Worm (Caenorhabditis elegans): ENCODE data around the gene srsx-18.

srsx-18 gene

DNA sequence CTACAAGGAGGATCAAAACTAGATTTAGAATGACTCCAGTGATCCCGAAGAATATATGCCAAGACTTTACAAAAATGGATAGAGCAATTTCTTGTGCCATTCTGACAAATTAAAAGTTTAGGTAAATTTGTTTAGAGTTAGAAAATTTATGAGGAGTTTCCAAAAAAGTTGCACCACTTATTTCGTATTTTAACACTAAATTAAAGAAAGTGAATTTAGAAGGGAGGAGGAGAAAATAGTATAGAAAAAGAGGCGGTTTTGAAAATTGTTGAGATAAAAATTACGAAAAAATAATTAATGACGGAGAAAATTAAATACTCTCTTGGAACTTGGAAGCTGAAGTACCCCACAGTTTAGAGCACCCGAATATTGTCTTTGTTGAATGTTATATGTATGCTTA is 16.1 kb upstream of the srsx-18 start, which contains the start of gene srd-15:
TSS of gene srd-15 (minus strand) at position 101 of the 400 bp plus-strand sequence.
- TF ChIP-seq nhr-12 (tag; optimal IDR thresholded peaks at IDR 0.05) (no peak), drap-1 (GFP tag; optimal IDR thresholded peaks at IDR 0.05) (no peak), lin-32 (GFP tag; optimal IDR thresholded peaks at IDR 0.05) (no peak), nhr-76 (tag; optimal IDR thresholded peaks at IDR 0.05) (no peak), nhr-28 (tag; optimal IDR thresholded peaks at IDR 0.05) (no peak), ces-1 (GFP tag; optimal IDR thresholded peaks at IDR 0.05) (no peak), unc-62 (GFP tag; optimal IDR thresholded peaks at IDR 0.05) (no peak), bed-3 (GFP tag; optimal IDR thresholded peaks at IDR 0.05) (no peak), sptf-1 (tag; optimal IDR thresholded peaks at IDR 0.05) (no peak), unc-39 (tag; optimal IDR thresholded peaks at IDR 0.05) (no peak), ceh-83 (GFP tag; optimal IDR thresholded peaks at IDR 0.05) (no peak), ceh-43 (GFP tag; optimal IDR thresholded peaks at IDR 0.05) (no peak), ceh-39 (tag; optimal IDR thresholded peaks at IDR 0.05) (no peak)

DNA sequence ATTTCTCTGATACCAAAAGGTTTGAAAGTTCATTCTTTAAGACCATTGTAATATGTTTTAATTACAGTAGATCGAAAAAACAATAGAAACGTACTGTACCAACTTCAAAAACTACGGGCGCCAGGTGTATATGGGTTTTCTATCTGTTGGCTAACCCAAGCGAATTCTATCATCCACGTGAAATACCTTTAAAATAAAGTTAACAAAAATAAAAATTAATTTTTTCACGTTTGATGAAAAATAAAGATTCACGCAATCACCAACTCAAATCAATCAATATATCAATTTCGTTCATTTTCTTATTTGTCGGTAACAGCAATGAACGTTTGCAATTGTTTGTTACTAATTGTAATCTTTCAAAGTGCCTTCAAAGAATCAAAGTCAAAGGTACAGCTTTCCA is 15.2 kb upstream of the srsx-18 start, which contains the start of gene C04E6.4:
TSS of gene C04E6.4 (plus strand) at position 301 of the 400 bp plus-strand sequence.
- TF ChIP-seq nhr-76 (tag; optimal IDR thresholded peaks at IDR 0.05) (no peak), drap-1 (GFP tag; optimal IDR thresholded peaks at IDR 0.05) (no peak), elt-3 (tag; optimal IDR thresholded peaks at IDR 0.05) (no peak), unc-120 (tag; optimal IDR thresholded peaks at IDR 0.05; ENCODE audit: poor library complexity, severe bottlenecking) (no peak), nhr-12 (tag; optimal IDR thresholded peaks at IDR 0.05) (no peak)

DNA sequence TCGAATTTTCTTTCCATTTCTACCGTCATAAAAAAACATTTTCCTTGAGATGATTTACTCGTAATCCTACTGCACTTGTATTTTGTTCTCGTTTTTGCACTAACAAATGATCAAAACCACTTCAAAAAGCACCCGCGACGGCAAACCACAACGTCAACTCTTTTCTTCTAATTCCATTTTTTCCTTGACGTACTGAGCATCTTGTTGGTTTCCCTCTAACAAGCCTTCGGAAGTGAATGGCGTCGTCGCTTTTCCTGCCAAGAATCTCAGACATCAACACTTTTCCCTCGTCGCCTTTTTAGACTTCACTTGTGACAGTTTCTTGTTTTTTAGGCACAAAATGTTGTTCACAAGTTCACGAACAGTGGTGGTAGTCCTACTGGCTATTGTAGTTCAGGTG is 9.9 kb upstream of the srsx-18 start, which contains the start of gene C04E6.13:
TSS of gene C04E6.13 (plus strand) at position 301 of the 400 bp plus-strand sequence.
- TF ChIP-seq elt-3 (tag; optimal IDR thresholded peaks at IDR 0.05) (no peak), ham-2 (GFP tag; optimal IDR thresholded peaks at IDR 0.05) (no peak), mls-2 (tag; optimal IDR thresholded peaks at IDR 0.05) (no peak), mep-1 (tag; optimal IDR thresholded peaks at IDR 0.05) (no peak), unc-39 (tag; optimal IDR thresholded peaks at IDR 0.05) (no peak), nhr-2 (tag; optimal IDR thresholded peaks at IDR 0.05) (no peak), snpc-4 (tag; optimal IDR thresholded peaks at IDR 0.05) (no peak)

DNA sequence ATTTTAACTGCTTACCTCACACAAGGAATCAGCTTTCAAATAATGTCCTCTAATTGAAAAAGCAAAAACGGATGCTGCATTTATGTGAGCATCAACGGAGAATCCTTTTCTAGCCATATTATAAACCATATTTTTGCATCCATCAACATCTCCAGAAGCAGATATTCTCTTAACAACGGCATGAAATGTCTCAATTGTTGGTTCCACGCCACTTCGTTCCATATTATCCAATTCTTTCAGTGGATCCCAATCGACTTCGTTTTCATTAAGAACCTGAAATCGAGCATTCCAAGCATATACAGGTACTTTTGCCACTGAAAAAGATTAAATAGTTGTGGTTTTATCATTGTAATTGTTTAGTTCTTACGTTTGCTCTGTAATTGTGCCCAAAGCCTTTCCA is 5.5 kb upstream of the srsx-18 start:
- no peak for TF ChIP-seq snpc-4 (tag; optimal IDR thresholded peaks at IDR 0.05)
- no peak for TF ChIP-seq lsy-2 (tag; optimal IDR thresholded peaks at IDR 0.05)
- TF ChIP-seq pha-4 (tag; optimal IDR thresholded peaks at IDR 0.05) = no peak
- no peak for TF ChIP-seq hlh-1 (tag; optimal IDR thresholded peaks at IDR 0.05)
- TF ChIP-seq unc-62 (GFP tag; optimal IDR thresholded peaks at IDR 0.05) = no peak
- no peak for TF ChIP-seq nhr-28 (tag; optimal IDR thresholded peaks at IDR 0.05)
- no peak for TF ChIP-seq ceh-43 (GFP tag; optimal IDR thresholded peaks at IDR 0.05)

DNA sequence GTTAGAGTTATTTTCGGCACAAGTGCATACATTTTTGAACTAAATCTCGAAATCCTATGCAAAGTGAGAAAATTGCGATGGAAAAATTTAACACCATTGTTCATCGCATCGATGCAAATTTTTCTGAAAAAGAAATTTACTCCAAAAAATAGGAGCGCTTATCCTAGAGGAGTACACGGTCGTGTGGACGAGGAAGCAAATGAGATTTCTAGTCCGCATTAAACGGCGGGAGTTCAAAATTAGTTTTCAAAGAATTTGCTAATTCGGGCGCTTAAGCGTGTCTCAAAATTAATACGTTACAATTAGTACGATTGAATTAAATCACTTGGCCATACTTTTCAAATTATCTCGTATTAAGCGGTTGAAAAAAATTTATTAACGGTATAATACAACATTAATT is 4.6 kb upstream of the srsx-18 start, which contains the start of gene lrpr-1:
TSS of gene lrpr-1 (minus strand) at position 185 of the 400 bp plus-strand sequence.
- TF ChIP-seq mep-1 (tag; optimal IDR thresholded peaks at IDR 0.05) (peak; percentile 30), nhr-237 (tag; optimal IDR thresholded peaks at IDR 0.05) (peak; percentile 15), hlh-1 (tag; optimal IDR thresholded peaks at IDR 0.05) (no peak)

DNA sequence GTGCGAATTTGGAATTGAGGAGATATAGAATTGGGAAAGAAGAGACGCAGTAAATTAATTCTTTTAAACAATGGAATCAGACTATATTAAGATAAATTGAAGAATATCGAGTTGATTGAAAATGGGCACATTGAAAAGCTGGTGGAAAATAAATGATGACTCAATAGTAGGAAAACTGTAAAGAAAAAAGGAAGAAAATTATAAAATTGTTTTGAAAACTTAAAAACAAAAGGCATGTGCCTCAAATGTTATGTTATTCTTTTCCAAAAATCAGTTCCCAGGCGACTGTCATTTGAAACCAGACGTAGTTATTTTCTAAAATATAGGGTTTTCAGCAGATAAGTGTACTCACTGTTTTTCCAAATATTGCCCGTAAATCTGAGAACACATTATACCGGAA is 2.4 kb upstream of the srsx-18 start, which contains the start of gene C04E6.12:
TSS of gene C04E6.12 (minus strand) at position 101 of the 400 bp plus-strand sequence.
- TF ChIP-seq lin-32 (GFP tag; optimal IDR thresholded peaks at IDR 0.05) (no peak), unc-62 (GFP tag; optimal IDR thresholded peaks at IDR 0.05) (no peak), cnd-1 (tag; optimal IDR thresholded peaks at IDR 0.05) (no peak), pha-4 (tag; optimal IDR thresholded peaks at IDR 0.05) (no peak), nhr-28 (tag; optimal IDR thresholded peaks at IDR 0.05) (no peak), sptf-1 (tag; optimal IDR thresholded peaks at IDR 0.05) (no peak), nhr-237 (tag; optimal IDR thresholded peaks at IDR 0.05) (no peak), mls-2 (tag; optimal IDR thresholded peaks at IDR 0.05) (no peak), zip-8 (tag; optimal IDR thresholded peaks at IDR 0.05) (no peak), snpc-4 (tag; optimal IDR thresholded peaks at IDR 0.05) (no peak)

DNA sequence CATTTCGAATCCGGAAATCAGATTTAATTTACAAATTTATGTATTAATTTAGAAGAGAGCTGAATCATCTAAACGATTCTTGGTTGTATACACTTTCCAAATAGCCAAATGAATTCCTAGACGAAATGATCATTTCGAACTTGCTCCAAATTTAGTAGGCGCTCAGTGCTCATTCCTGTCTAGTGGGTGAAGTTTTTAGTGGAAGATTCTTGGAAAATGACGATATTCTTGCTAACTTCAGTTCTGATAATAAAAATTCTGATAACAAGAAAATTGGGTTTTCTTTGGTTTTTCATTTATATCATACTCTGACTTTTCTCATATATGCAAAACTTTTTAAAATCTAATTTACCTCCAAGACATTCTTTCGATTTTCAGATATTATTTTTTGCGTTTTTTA is 575 bp upstream of the srsx-18 start:
- TF ChIP-seq M03D4.4 (tag; optimal IDR thresholded peaks at IDR 0.05) = no peak
- no peak for TF ChIP-seq cnd-1 (tag; optimal IDR thresholded peaks at IDR 0.05)
- no peak for TF ChIP-seq lin-13 (tag; optimal IDR thresholded peaks at IDR 0.05)
- TF ChIP-seq drap-1 (GFP tag; optimal IDR thresholded peaks at IDR 0.05) = no peak
- no peak for TF ChIP-seq blmp-1 (tag; optimal IDR thresholded peaks at IDR 0.05)
- TF ChIP-seq bed-3 (GFP tag; optimal IDR thresholded peaks at IDR 0.05) = no peak
- no peak for TF ChIP-seq flh-1 (GFP tag; optimal IDR thresholded peaks at IDR 0.05)
- no peak for TF ChIP-seq elt-3 (tag; optimal IDR thresholded peaks at IDR 0.05)
